Fruit fly (Drosophila melanogaster): Measurements from ENCODE around the gene Gart.

Gene Gart

DNA sequence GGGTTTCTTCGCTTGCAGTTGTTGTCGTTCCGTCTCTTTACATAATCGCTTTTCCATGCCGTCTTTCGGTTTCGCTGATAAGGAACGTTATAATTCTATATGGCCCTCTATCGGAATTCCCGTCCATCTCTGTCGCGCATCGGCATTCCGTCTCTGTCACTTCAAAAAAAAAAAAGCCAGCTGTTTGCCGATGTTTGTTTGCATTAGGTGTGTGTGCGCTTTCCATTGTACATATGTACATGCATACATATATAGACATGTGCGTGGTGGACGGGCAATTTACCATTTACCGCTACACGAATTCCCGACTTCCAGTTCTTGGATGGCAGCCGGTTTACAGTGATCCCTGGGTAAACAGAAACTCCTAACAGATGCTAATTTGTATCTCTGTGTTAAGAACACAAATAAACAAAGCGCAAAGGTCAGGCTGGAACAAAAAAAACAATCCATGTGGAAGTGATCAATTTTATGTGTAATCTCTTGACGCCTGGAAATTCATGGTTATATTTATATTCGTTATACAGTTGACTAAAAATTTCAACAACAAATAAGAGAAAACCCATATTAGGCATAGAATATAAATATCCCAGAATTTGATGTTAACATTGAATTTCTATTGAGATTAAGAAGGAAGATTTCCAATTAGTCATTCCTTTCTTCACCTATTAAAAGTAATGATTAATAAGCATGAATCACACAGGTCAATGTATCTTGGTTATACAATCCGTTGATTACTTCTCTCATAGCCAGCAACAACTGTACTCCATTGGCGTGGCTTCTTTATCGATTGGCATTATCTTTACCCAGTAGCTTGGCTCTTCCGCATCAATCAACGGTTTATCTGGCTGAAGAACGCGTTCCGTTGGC lies 19.6 kb upstream of the Gart start:
- no peak for TF ChIP-seq CG17801 (GFP tag; optimal IDR thresholded peaks at IDR 0.05; ENCODE audit: partially characterized antibody)

DNA sequence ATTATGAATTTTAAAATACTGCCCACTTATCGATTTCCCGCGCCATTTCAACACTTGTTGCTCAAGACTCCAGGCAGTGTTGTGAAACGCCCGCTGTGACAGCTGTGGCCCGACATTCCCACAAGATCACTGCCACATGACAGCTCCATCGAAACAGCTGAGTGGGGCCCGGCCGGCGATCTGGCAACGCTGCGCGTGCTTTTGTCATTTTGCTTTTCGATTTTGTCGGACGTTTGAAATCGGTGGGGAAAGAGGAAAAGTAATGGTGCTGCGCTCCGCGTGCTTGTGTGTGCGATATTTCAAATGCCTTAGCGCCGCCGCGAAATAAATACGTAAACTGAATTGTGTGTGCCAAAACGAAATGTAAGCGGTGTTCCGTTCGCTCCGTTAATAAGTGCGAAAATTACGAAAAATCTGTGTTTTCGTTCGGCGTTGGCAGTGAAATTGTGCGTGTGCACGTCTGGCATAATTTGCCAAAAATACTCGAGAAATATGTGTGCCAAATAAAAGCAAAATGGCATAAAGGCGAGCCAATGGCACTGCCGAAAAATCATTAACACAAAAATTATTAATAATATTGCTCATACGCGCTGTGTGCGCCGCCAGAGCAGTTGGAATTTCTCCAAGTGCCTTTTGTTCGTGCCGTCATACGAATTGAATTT lies 18.6 kb upstream of the Gart start:
- no peak for TF ChIP-seq CG17801 (GFP tag; optimal IDR thresholded peaks at IDR 0.05; ENCODE audit: partially characterized antibody)

dm6 chr2L:7039342-7039684 lies 15.6 kb upstream of the Gart start:
- peak; percentile 55 for TF ChIP-seq CG17801 (GFP tag; optimal IDR thresholded peaks at IDR 0.05; ENCODE audit: partially characterized antibody)

dm6 chr2L:7038404-7039341 lies 15.0 kb upstream of the Gart start:
- no peak for TF ChIP-seq CG17801 (GFP tag; optimal IDR thresholded peaks at IDR 0.05; ENCODE audit: partially characterized antibody)

DNA sequence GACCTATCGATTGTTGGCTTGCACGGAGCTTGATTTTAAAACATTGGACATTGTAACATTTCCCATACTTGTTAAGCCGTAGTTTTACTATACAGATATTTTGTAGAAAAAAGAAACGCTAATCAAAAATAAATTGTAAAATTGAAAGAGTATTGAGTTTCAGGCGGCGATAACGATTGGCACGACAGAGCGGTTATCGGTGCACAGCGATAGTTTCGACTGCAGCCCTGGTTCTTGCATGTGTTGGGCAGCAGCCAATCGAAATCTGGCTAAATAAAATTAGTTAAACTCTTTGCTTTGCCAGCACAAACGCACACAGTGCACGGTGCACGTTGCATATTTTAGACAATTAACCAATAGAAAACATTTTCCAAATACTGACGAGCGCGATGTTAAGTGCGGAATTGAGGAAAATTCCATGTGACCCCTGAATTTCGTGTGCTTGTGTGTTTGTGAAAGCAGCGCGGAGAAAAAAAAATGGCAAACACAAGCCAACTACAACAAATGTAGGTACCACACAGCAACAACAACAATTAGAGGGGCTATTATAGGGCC lies 14.2 kb upstream of the Gart start, which contains the start of gene milt:
TSS of gene milt (plus strand) at position 51 of the 555 bp plus-strand sequence.
- peak; percentile 34 for TF ChIP-seq CG17801 (GFP tag; optimal IDR thresholded peaks at IDR 0.05; ENCODE audit: partially characterized antibody)

DNA sequence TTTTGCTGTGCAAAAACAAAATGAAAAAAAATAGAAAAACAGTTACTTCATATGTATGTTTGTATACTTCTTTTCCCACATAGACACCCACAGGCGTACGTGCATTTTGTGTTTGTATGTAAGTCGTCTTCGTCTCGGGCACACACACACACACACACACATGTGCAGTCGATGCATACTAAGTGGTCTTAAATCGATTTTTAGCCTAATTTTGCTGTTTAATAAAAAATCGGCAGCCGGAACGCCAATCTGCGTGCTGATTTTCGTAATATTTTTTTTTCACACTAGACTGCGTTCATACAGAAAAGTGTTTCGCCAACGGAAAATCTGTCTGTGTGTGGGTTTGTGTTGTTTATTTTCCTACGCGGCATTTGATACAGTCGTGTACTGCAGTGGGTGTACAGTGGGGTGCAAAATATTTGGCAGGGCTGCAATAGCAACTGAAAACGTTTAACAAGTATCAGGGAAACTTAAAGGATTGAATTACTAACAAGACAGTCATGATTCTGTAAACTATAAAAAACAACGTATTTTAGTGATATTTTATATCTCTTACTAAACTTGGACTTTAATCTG lies 9.5 kb upstream of the Gart start:
- peak; percentile 56 for TF ChIP-seq CG17801 (GFP tag; optimal IDR thresholded peaks at IDR 0.05; ENCODE audit: partially characterized antibody)

dm6 chr2L:7032517-7032951 lies 8.8 kb upstream of the Gart start, which contains the start of the genes Rab30 and Caper:
Rab30 (minus strand) TSS chr2L:7032606.
Caper (plus strand) TSS chr2L:7032721.
- peak; percentile 80 for TF ChIP-seq CG17801 (GFP tag; optimal IDR thresholded peaks at IDR 0.05; ENCODE audit: partially characterized antibody)

dm6 chr2L:7028990-7029389 lies 5.3 kb upstream of the Gart start:
- TF ChIP-seq CG17801 (GFP tag; optimal IDR thresholded peaks at IDR 0.05; ENCODE audit: partially characterized antibody): no peak

DNA sequence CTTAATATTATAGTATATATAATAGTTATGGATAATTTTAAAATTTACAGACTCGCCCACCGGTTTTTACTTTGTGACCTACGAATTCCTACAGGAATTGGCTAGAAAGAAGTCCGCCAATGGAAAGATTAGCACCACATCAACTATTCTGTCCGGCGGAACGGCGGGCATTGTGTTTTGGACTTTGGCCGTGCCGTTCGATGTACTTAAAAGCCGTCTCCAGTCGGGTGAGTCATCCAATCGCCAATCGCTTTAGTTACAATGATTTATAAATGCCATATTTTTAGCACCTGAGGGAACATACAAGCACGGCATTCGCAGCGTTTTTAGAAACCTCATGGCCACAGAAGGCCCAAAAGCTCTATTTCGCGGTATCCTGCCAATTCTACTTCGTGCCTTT lies 4.7 kb upstream of the Gart start:
- no peak for TF ChIP-seq CG17801 (GFP tag; optimal IDR thresholded peaks at IDR 0.05; ENCODE audit: partially characterized antibody)

DNA sequence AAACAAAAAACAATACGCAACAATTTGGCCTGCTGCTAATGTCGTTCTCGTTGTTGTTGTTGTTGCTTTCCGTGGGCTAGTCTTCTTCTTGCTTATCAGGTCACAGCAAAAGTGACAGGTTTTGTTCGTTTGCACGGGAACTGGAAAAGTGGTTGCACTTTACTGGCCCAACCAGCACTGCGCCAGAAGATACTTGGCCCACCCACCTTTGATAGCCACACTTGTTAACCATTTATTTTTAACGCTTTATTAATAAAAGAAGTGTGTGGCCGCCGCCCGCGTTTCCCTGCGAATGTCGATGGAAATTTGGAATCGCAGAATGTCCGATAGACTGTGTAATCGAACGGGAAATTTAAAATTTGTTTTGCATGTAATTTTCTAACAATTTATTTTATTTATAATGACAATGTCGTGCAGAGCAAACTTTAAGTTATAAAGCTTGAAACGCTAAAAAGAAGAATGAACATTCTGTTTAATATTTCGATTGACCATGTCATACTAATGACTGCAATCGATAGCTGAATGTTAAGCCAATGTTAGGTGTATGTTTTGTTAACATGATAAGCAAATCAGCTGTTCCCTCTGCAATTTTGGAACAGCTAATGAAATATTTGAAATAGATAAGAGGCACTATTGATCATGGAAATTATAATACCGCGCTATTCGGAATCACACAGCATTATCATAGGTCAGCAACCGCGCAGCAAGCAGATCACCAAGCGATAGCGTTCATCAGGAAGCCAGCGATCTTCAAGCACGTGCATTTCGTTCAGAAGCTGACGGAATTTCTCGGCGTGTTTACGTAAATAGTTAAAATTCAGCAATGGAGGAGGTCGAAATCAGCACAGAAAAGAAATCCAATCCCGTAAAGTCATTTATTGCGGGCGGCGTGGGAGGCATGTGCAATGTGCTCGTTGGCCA lies 3.5 kb upstream of the Gart start, which contains the start of the genes CG31908 and MME1:
TSS of gene CG31908 (minus strand) at position 402 of the 921 bp plus-strand sequence.
TSS of gene MME1 (plus strand) at position 539 of the 921 bp plus-strand sequence.
- peak; percentile 42 for TF ChIP-seq CG17801 (GFP tag; optimal IDR thresholded peaks at IDR 0.05; ENCODE audit: partially characterized antibody)

- no peak for TF ChIP-seq CG17801 (GFP tag; optimal IDR thresholded peaks at IDR 0.05; ENCODE audit: partially characterized antibody)
Observed at dm6 chr2L:7026308-7026707, 2.6 kb upstream of the Gart start.

dm6 chr2L:7025247-7025646 lies 1.5 kb upstream of the Gart start:
- no peak for TF ChIP-seq CG17801 (GFP tag; optimal IDR thresholded peaks at IDR 0.05; ENCODE audit: partially characterized antibody)

DNA sequence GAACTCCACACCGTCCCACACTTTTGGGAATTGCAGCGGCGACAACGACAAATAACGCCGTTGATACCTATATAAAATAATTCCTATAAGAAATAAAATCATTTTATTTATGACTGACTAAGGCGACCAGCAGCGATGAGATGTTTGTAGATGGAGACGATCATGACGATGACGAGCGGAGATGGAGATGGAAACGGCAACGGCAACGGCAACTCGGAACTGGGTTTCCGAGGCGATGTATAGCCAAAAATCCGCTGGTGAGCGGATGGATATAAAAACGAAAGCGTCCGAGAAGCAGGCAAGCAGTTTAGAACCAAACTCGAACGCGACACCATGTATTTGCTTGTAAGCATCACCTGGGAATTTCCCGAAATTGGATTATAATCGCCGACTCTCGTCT lies 2.3 kb downstream of the Gart start, which contains the start of gene Pcp:
TSS of gene Pcp (plus strand) at position 301 of the 400 bp plus-strand sequence.
- no peak for TF ChIP-seq CG17801 (GFP tag; optimal IDR thresholded peaks at IDR 0.05; ENCODE audit: partially characterized antibody)
